Worm (Caenorhabditis elegans): ENCODE measurements around the gene nlp-71.

Gene nlp-71

ce11 chrIV:6366032-6366431 is 47.4 kb downstream of the nlp-71 start:
- TF ChIP-seq unc-30 (tag; optimal IDR thresholded peaks at IDR 0.05) (no peak), lin-39 (tag; optimal IDR thresholded peaks at IDR 0.05) (no peak), ces-1 (GFP tag; optimal IDR thresholded peaks at IDR 0.05) (peak; percentile 31), ceh-88 (GFP tag; IDR thresholded peaks at IDR 0.05) (no peak), tbx-2 (tag; optimal IDR thresholded peaks at IDR 0.05) (no peak), nhr-71 (tag; optimal IDR thresholded peaks at IDR 0.05) (peak; percentile 21), fkh-10 (GFP tag; optimal IDR thresholded peaks at IDR 0.05) (peak; percentile 67), lin-14 (GFP tag; optimal IDR thresholded peaks at IDR 0.05) (peak; percentile 62), efl-1 (optimal IDR thresholded peaks at IDR 0.05) (no peak), efl-1 (GFP tag; optimal IDR thresholded peaks at IDR 0.05 in 1 of 2) (peak in 1 of 2 experiments; percentile 39), nhr-20 (tag; optimal IDR thresholded peaks at IDR 0.05) (no peak), egl-27 (tag; optimal IDR thresholded peaks at IDR 0.05) (no peak), zag-1 (tag; optimal IDR thresholded peaks at IDR 0.05) (no peak), dsc-1 (tag; optimal IDR thresholded peaks at IDR 0.05) (no peak), nhr-90 (tag; optimal IDR thresholded peaks at IDR 0.05; ENCODE audit: poor library complexity) (no peak)

DNA sequence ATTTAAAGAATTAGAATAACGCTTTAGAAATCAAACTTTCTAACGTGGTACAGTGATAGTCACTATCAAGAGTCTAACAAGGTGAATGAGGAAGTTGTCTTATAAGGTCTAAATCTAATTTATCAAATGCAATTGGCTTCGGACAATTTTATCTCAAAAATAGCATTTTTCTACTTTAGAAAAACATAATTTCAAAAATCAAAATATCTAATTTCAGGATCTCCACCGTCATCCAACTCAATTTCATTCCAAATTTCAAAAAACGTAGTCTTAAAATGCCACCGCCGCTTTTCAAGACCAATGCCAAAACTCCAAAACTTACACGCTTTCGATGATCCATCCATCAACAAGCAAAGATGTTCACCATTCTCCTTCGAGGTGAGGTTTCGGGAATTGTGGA is 48.3 kb downstream of the nlp-71 start, which contains the start of gene Y73B6BL.270:
Gene Y73B6BL.270 (plus strand): TSS at position 301 of the 400 bp plus-strand sequence.
- no peak for TF ChIP-seq dpl-1 (GFP tag; optimal IDR thresholded peaks at IDR 0.05)
- no peak for TF ChIP-seq mab-9 (GFP tag; IDR thresholded peaks at IDR 0.05)

- TF ChIP-seq efl-1 (optimal IDR thresholded peaks at IDR 0.05) (no peak), efl-1 (GFP tag; optimal IDR thresholded peaks at IDR 0.05 in 1 of 2) (peak in 1 of 2 experiments; percentile 72), irx-1 (tag; optimal IDR thresholded peaks at IDR 0.05) (no peak), sup-37 (GFP tag; optimal IDR thresholded peaks at IDR 0.05) (no peak), fkh-10 (GFP tag; optimal IDR thresholded peaks at IDR 0.05) (peak; percentile 22)
These were observed 49.8 kb downstream of the nlp-71 start for ce11 chrIV:6363604-6364003.

DNA sequence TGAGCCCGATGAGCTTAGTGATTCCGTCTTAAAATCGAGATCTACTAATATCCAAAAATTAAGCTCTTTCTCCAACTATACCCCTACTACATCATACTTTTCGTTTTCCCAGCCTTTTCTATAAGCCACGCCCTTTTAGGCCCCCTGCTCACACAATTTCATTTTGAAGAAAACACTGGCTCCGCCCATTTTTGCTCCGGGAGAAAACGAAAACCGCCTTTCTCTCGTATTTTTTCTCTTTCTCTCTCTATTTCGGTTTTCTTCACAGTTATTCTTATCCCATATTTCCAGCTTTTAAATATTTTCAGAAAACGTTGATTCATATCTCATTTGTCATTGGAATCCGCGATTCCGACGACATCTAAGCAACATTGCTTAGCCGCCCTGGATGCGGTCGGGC is 51.7 kb downstream of the nlp-71 start, which contains the start of gene Y73B6BL.47:
Gene Y73B6BL.47 (plus strand): TSS at position 301 of the 400 bp plus-strand sequence.
- no peak for TF ChIP-seq ztf-11 (tag; optimal IDR thresholded peaks at IDR 0.05)
- TF ChIP-seq jun-1 (tag; optimal IDR thresholded peaks at IDR 0.05), result no peak
- no peak for TF ChIP-seq ceh-88 (GFP tag; IDR thresholded peaks at IDR 0.05)
- TF ChIP-seq hpl-2 (GFP tag; optimal IDR thresholded peaks at IDR 0.05), result no peak
- TF ChIP-seq aha-1 (tag; optimal IDR thresholded peaks at IDR 0.05), result no peak
- no peak for TF ChIP-seq lin-35 (GFP tag; optimal IDR thresholded peaks at IDR 0.05)
- no peak for TF ChIP-seq fkh-4 (tag; optimal IDR thresholded peaks at IDR 0.05; ENCODE audit: borderline replicate concordance)
- TF ChIP-seq lsy-2 (tag; optimal IDR thresholded peaks at IDR 0.05), result no peak
- TF ChIP-seq unc-98 (GFP tag; IDR thresholded peaks at IDR 0.05), result no peak
- no peak for TF ChIP-seq egl-13 (tag; optimal IDR thresholded peaks at IDR 0.05)
- no peak for TF ChIP-seq ces-1 (GFP tag; optimal IDR thresholded peaks at IDR 0.05)

All from whole organism, L1 larva.